Worm (Caenorhabditis elegans) whole organism, L3 larva: ENCODE results near the gene Y116F11A.6.

Source experiments
- aly-2 ChIP-seq: fragments of 150-350 bp; optimal IDR thresholded peaks from 2 replicates; lab custom pipeline; 2014; ENCODE audit warnings: missing biosample characterization, missing genetic modification characterization
- ceh-28 ChIP-seq: fragments of 150-350 bp; optimal IDR thresholded peaks from 2 replicates; lab custom pipeline; 2014; ENCODE audit warnings: missing biosample characterization, missing genetic modification reagents, missing genetic modification characterization
- ceh-9 ChIP-seq: sonication (generic microtip); optimal IDR thresholded peaks from 2 replicates; lab custom pipeline; 2018; ENCODE audit warnings: missing biosample characterization, missing genetic modification characterization
- daf-12 ChIP-seq: fragments of 150-350 bp; optimal IDR thresholded peaks from 2 replicates; lab custom pipeline; 2014; ENCODE audit warnings: missing biosample characterization, missing genetic modification reagents, missing genetic modification characterization
- egl-27 ChIP-seq: sonication (generic microtip); optimal IDR thresholded peaks from 4 replicates; lab custom pipeline; 2017; ENCODE audit warnings: missing biosample characterization, missing genetic modification reagents, missing genetic modification characterization
- elt-1 ChIP-seq: fragments of 150-350 bp; optimal IDR thresholded peaks from 2 replicates; lab custom pipeline; 2014; ENCODE audit warnings: missing biosample characterization, missing genetic modification characterization
- elt-2 ChIP-seq: sonication (generic microtip); optimal IDR thresholded peaks from 2 replicates; lab custom pipeline; 2016; ENCODE audit warnings: missing genetic modification reagents, mild to moderate bottlenecking, missing genetic modification characterization, missing compliant biosample characterization
- elt-3 ChIP-seq, 3 experiments: fragments of 150-350 bp in 1 of 3; sonication (generic microtip) in 2 of 3; optimal IDR thresholded peaks; 2 replicates in 2 of 3; 4 replicates in 1 of 3; lab custom pipeline; 2014 to 2017; ENCODE audit warnings: missing biosample characterization in 3 of 3, missing genetic modification characterization in 3 of 3
- eor-1 ChIP-seq, 2 experiments: fragments of 150-350 bp; optimal IDR thresholded peaks; 2 replicates each; lab custom pipeline; 2014 to 2018; ENCODE audit warnings: missing biosample characterization in 2 of 2, missing genetic modification characterization in 2 of 2
- fkh-10 ChIP-seq: sonication (generic microtip); optimal IDR thresholded peaks from 2 replicates; lab custom pipeline; 2017; ENCODE audit warnings: missing biosample characterization, missing genetic modification reagents, missing genetic modification characterization
- fkh-2 ChIP-seq: fragments of 150-350 bp; optimal IDR thresholded peaks from 2 replicates; lab custom pipeline; 2014; ENCODE audit warnings: missing biosample characterization, missing genetic modification reagents, missing genetic modification characterization
- fos-1 ChIP-seq: fragments of 150-350 bp; optimal IDR thresholded peaks from 2 replicates; lab custom pipeline; 2014; ENCODE audit warnings: missing biosample characterization, missing genetic modification characterization
- jun-1 ChIP-seq: fragments of 150-350 bp; optimal IDR thresholded peaks from 2 replicates; lab custom pipeline; 2014; ENCODE audit warnings: missing biosample characterization, missing genetic modification reagents, missing genetic modification characterization
- lin-39 ChIP-seq: fragments of 150-350 bp; optimal IDR thresholded peaks from 2 replicates; lab custom pipeline; 2018; ENCODE audit warnings: missing biosample characterization, missing genetic modification reagents, missing genetic modification characterization
- lsy-12 ChIP-seq: sonication (generic microtip); optimal IDR thresholded peaks from 2 replicates; lab custom pipeline; 2016; ENCODE audit warnings: mild to moderate bottlenecking, missing genetic modification characterization, missing compliant biosample characterization
- mml-1 ChIP-seq: fragments of 150-350 bp; sonication (generic microtip); optimal IDR thresholded peaks from 3 replicates; lab custom pipeline; 2014; ENCODE audit warnings: missing biosample characterization, missing genetic modification characterization
- nfya-1 ChIP-seq: sonication (generic microtip); optimal IDR thresholded peaks from 2 replicates; lab custom pipeline; 2017; ENCODE audit warnings: missing genetic modification characterization, mild to moderate bottlenecking, missing compliant biosample characterization, antibody characterized with exemption, moderate library complexity; ENCODE audit not compliant: insufficient read depth
- nhr-23 ChIP-seq: fragments of 150-350 bp; optimal IDR thresholded peaks from 2 replicates; lab custom pipeline; 2014; ENCODE audit warnings: missing biosample characterization, missing genetic modification reagents, missing genetic modification characterization
- nhr-237 ChIP-seq: fragments of 150-350 bp; optimal IDR thresholded peaks from 2 replicates; lab custom pipeline; 2014; ENCODE audit warnings: missing biosample characterization, missing genetic modification characterization
- nhr-25 ChIP-seq: sonication (generic microtip); optimal IDR thresholded peaks from 2 replicates; lab custom pipeline; 2017; ENCODE audit warnings: missing biosample characterization, missing genetic modification characterization
- nhr-28 ChIP-seq: fragments of 150-350 bp; optimal IDR thresholded peaks from 2 replicates; lab custom pipeline; 2014; ENCODE audit warnings: missing biosample characterization, missing genetic modification characterization
- nhr-76 ChIP-seq: fragments of 150-350 bp; sonication (generic microtip); optimal IDR thresholded peaks from 5 replicates; lab custom pipeline; 2014; ENCODE audit warnings: missing biosample characterization, missing genetic modification characterization
- nhr-77 ChIP-seq: fragments of 150-350 bp; optimal IDR thresholded peaks from 2 replicates; lab custom pipeline; 2014; ENCODE audit warnings: missing biosample characterization, missing genetic modification characterization
- pqm-1 ChIP-seq: fragments of 150-350 bp; optimal IDR thresholded peaks from 2 replicates; lab custom pipeline; 2017; ENCODE audit warnings: missing biosample characterization, missing genetic modification characterization, inconsistent platforms
- sea-2 ChIP-seq: fragments of 150-350 bp; sonication (generic microtip); optimal IDR thresholded peaks from 4 replicates; lab custom pipeline; 2014; ENCODE audit warnings: missing biosample characterization, missing genetic modification reagents, missing genetic modification characterization
- tbx-2 ChIP-seq: sonication (generic microtip); optimal IDR thresholded peaks from 2 replicates; lab custom pipeline; 2016; ENCODE audit warnings: mild to moderate bottlenecking, missing genetic modification characterization, missing compliant biosample characterization
- unc-39 ChIP-seq: sonication (generic microtip); optimal IDR thresholded peaks from 4 replicates; lab custom pipeline; 2017; ENCODE audit warnings: missing biosample characterization, missing genetic modification characterization
- zag-1 ChIP-seq: fragments of 150-350 bp; optimal IDR thresholded peaks from 2 replicates; lab custom pipeline; 2014; ENCODE audit warnings: missing biosample characterization, missing genetic modification characterization
- ztf-11 ChIP-seq: fragments of 150-350 bp; optimal IDR thresholded peaks from 2 replicates; lab custom pipeline; 2014; ENCODE audit warnings: missing biosample characterization, missing genetic modification characterization
- ztf-4 ChIP-seq: fragments of 150-350 bp; optimal IDR thresholded peaks from 2 replicates; lab custom pipeline; 2014; ENCODE audit warnings: missing biosample characterization, missing genetic modification characterization

Gene Y116F11A.6

ce11 chrV:19744210-19744609 is 24.9 kb downstream of the Y116F11A.6 start:
- TF ChIP-seq elt-3 (tag; optimal IDR thresholded peaks at IDR 0.05; lab: Kevin White, UChicago): no peak
- peak; percentile 85 for TF ChIP-seq ceh-28

ce11 chrV:19745852-19746251 is 26.5 kb downstream of the Y116F11A.6 start, which contains the start of gene W04E12.5:
TSS of gene W04E12.5 (plus strand) at chrV:19746152.
- TF ChIP-seq aly-2 (tag; lab: Kevin White, UChicago) (no peak), elt-3 (tag; optimal IDR thresholded peaks at IDR 0.05; lab: Kevin White, UChicago) (no peak)

- TF ChIP-seq nhr-23 (tag; lab: Kevin White, UChicago): no peak
- no peak for TF ChIP-seq jun-1
- TF ChIP-seq nhr-77 (tag; lab: Kevin White, UChicago): no peak
- TF ChIP-seq elt-2 (tag; lab: Kevin White, UChicago): no peak
- no peak for TF ChIP-seq zag-1 (tag; lab: Kevin White, UChicago)
- no peak for TF ChIP-seq nhr-237 (tag; lab: Kevin White, UChicago)
- TF ChIP-seq fkh-2 (tag; lab: Kevin White, UChicago): no peak
- TF ChIP-seq sea-2 (GFP tag; lab: Kevin White, UChicago): no peak
- TF ChIP-seq unc-39 (tag; lab: Kevin White, UChicago): no peak
- TF ChIP-seq ceh-9 (tag; lab: Kevin White, UChicago): no peak
- no peak for TF ChIP-seq fos-1 (tag; lab: Kevin White, UChicago)
- TF ChIP-seq lin-39 (tag; lab: Kevin White, UChicago): no peak
- TF ChIP-seq nhr-28 (tag; lab: Kevin White, UChicago): no peak
- no peak for TF ChIP-seq ztf-4 (tag; lab: Kevin White, UChicago)
- TF ChIP-seq ceh-28: no peak
These were observed 27.8 kb downstream of the Y116F11A.6 start for ce11 chrV:19747144-19747543.

- TF ChIP-seq egl-27 (tag; lab: Kevin White, UChicago): no peak
- no peak for TF ChIP-seq nhr-76 (tag; lab: Kevin White, UChicago)
- no peak for TF ChIP-seq nhr-25 (tag; lab: Kevin White, UChicago)
- TF ChIP-seq pqm-1 (tag; lab: Kevin White, UChicago): peak; percentile 65
- no peak for TF ChIP-seq fkh-10 (GFP tag; lab: Kevin White, UChicago)
- TF ChIP-seq tbx-2: no peak
- peak; percentile 69 for TF ChIP-seq elt-2 (tag; lab: Kevin White, UChicago)
- TF ChIP-seq nhr-28 (tag; lab: Kevin White, UChicago): no peak
- no peak for TF ChIP-seq elt-3 (tag; optimal IDR thresholded peaks at IDR 0.05; lab: Kevin White, UChicago)
- TF ChIP-seq eor-1 (tag; optimal IDR thresholded peaks at IDR 0.05; lab: Kevin White, UChicago): no peak
- TF ChIP-seq nhr-237 (tag; lab: Kevin White, UChicago): no peak
- TF ChIP-seq ztf-11 (tag; lab: Kevin White, UChicago): no peak
- no peak for TF ChIP-seq ztf-4 (tag; lab: Kevin White, UChicago)
- no peak for TF ChIP-seq nfya-1
These were observed 31.8 kb downstream of the Y116F11A.6 start, which contains the start of gene clec-49 for ce11 chrV:19751124-19751523. TSS of gene clec-49 (minus strand) at chrV:19751226.

- no peak for TF ChIP-seq eor-1 (tag; optimal IDR thresholded peaks at IDR 0.05; lab: Kevin White, UChicago)
- no peak for TF ChIP-seq mml-1 (tag; lab: Kevin White, UChicago)
- no peak for TF ChIP-seq aly-2 (tag; lab: Kevin White, UChicago)
- TF ChIP-seq elt-1 (tag; lab: Kevin White, UChicago): no peak
- TF ChIP-seq lsy-12: no peak
- no peak for TF ChIP-seq egl-27 (tag; lab: Kevin White, UChicago)
These were observed 33.5 kb downstream of the Y116F11A.6 start for ce11 chrV:19752879-19753278.

ce11 chrV:19754331-19754730 is 35.0 kb downstream of the Y116F11A.6 start:
- TF ChIP-seq daf-12 (tag; lab: Kevin White, UChicago): no peak
- TF ChIP-seq elt-1 (tag; lab: Kevin White, UChicago): no peak
- TF ChIP-seq tbx-2: no peak
- TF ChIP-seq nhr-28 (tag; lab: Kevin White, UChicago): no peak
- TF ChIP-seq nhr-237 (tag; lab: Kevin White, UChicago): no peak
- no peak for TF ChIP-seq unc-39 (tag; lab: Kevin White, UChicago)
- peak; percentile 60 for TF ChIP-seq elt-2 (tag; lab: Kevin White, UChicago)
